Worm (Caenorhabditis elegans): Measurements from ENCODE around the gene nep-3.

Gene nep-3

DNA sequence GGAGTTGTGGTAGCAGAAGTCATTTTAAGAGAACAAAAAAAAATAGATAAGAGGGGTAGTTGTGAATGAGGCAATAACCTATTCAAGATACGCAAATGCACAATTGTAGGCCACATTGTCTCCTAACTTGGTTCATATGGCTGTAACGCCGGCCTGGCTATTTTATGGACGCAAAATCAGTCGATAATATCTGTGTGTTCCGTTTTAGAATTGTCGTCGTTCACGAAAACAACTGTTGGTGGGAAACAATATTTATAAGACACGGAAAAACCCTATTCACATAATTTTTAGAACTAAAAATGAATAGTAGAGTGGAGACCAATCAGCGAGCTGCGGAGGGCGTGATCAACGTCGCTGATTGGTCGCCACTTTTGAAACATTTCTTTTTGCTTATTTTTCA is 847 bp upstream of the nep-3 start, which contains the start of gene sdz-7:
Gene sdz-7, minus strand, starts transcription at position 101 of the 400 bp plus-strand sequence.
- TF ChIP-seq dpl-1 (GFP tag; optimal IDR thresholded peaks at IDR 0.05) (no peak), efl-3 (GFP tag; optimal IDR thresholded peaks at IDR 0.05) (no peak), sox-4 (tag; optimal IDR thresholded peaks at IDR 0.05) (no peak), fkh-4 (tag; optimal IDR thresholded peaks at IDR 0.05; ENCODE audit: borderline replicate concordance) (no peak), Y116A8C.19 (tag; optimal IDR thresholded peaks at IDR 0.05; ENCODE audit: borderline replicate concordance) (no peak), ceh-90 (tag; optimal IDR thresholded peaks at IDR 0.05) (no peak), rnt-1 (tag; optimal IDR thresholded peaks at IDR 0.05) (no peak), irx-1 (tag; optimal IDR thresholded peaks at IDR 0.05) (no peak), nhr-76 (tag; optimal IDR thresholded peaks at IDR 0.05) (no peak), F16B12.6 (tag; optimal IDR thresholded peaks at IDR 0.05) (no peak), lin-14 (GFP tag; optimal IDR thresholded peaks at IDR 0.05) (no peak), egl-27 (tag; optimal IDR thresholded peaks at IDR 0.05) (no peak), nhr-71 (tag; optimal IDR thresholded peaks at IDR 0.05) (no peak), unc-62 (GFP tag; optimal IDR thresholded peaks at IDR 0.05) (no peak)

DNA sequence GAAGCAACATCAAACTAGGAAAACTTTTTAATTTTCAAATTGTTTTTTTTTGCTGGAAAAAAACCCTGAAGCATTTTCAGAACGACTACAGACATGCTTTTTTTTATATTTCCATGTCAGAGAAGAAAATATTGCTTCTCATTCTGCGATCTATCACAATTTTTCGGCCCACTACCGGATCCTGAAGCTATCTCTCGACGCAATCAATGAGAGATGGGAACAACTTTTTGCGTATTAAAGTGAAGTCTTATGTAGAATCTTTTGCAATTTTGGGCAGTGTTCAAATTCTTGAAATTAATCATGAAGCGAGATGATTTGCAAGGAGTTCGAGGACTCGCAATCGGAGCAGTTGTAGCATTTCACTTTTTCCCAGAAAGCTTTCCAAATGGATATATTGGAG is 7.4 kb downstream of the nep-3 start, which contains the start of gene oac-10:
Gene oac-10, plus strand, starts transcription at position 301 of the 400 bp plus-strand sequence.
- no peak for TF ChIP-seq xbp-1 (tag; optimal IDR thresholded peaks at IDR 0.05)
- TF ChIP-seq lin-13 (GFP tag; optimal IDR thresholded peaks at IDR 0.05) = no peak

DNA sequence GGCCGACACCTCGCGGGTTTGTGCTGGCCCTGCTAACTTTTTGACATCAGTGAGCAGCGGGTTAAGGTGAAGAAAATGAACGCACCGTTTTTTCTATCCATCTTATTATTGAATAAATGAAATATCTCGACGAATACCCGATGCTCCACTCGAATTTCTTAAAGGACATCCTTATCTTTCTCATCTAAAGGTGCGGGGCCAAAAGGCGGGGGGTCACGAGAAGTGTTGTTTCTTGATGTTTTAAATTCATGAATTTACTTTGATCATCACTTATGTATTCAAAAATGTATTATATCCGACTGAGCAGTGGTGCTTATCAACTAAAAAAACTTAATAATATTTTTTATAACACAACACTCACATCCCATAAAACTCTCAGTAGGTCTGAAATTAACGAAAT is 12.4 kb downstream of the nep-3 start, which contains the start of gene nhr-261:
Gene nhr-261, minus strand, starts transcription at position 101 of the 400 bp plus-strand sequence.
- TF ChIP-seq hlh-4 (tag; optimal IDR thresholded peaks at IDR 0.05) (no peak), mab-9 (GFP tag; IDR thresholded peaks at IDR 0.05) (no peak), efl-1 (optimal IDR thresholded peaks at IDR 0.05) (no peak), efl-1 (GFP tag; optimal IDR thresholded peaks at IDR 0.05 in 1 of 2) (no peak), hlh-17 (GFP tag; optimal IDR thresholded peaks at IDR 0.05; ENCODE audit: borderline replicate concordance) (no peak), vab-15 (tag; optimal IDR thresholded peaks at IDR 0.05) (no peak), sup-37 (GFP tag; optimal IDR thresholded peaks at IDR 0.05) (no peak), lsy-2 (tag; optimal IDR thresholded peaks at IDR 0.05) (no peak), xbp-1 (tag; optimal IDR thresholded peaks at IDR 0.05) (no peak), nhr-84 (tag; optimal IDR thresholded peaks at IDR 0.05) (no peak), ceh-88 (GFP tag; IDR thresholded peaks at IDR 0.05) (no peak), F16B12.6 (tag; optimal IDR thresholded peaks at IDR 0.05) (no peak), pag-3 (tag; optimal IDR thresholded peaks at IDR 0.05; ENCODE audit: borderline replicate concordance, insufficient read depth) (no peak), dsc-1 (tag; optimal IDR thresholded peaks at IDR 0.05) (no peak), nhr-77 (tag; optimal IDR thresholded peaks at IDR 0.05) (no peak), egl-27 (tag; optimal IDR thresholded peaks at IDR 0.05) (no peak), pax-3 (tag; optimal IDR thresholded peaks at IDR 0.05) (no peak), lin-13 (GFP tag; optimal IDR thresholded peaks at IDR 0.05) (no peak), alr-1 (tag; optimal IDR thresholded peaks at IDR 0.05; ENCODE audit: borderline replicate concordance) (no peak), snpc-4 (tag; optimal IDR thresholded peaks at IDR 0.05) (no peak), C34B4.2 (tag; optimal IDR thresholded peaks at IDR 0.05) (no peak)

DNA sequence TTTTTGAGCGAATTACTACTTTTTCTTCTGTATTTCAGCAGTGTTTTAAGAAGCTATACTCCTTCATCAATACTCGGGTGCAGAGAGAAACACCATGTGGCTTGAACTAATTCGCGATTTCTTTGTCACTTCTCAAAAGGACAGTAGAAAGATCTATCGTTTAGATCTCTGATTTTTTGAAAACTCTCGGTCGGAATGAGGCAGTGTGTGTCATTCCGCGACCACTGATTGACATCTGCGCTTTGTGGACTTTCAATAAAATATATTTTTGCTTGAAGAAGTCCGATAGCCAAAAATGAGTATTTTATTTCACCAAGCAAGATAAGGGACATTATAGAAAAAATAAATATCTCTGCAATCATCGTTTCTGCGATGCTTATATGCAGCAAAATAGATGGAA is 15.0 kb downstream of the nep-3 start:
- no peak for TF ChIP-seq unc-130 (tag; optimal IDR thresholded peaks at IDR 0.05)
- TF ChIP-seq swsn-7 (tag; optimal IDR thresholded peaks at IDR 0.05) = no peak
- TF ChIP-seq F16B12.6 (tag; optimal IDR thresholded peaks at IDR 0.05) = no peak
- no peak for TF ChIP-seq tbx-2 (tag; optimal IDR thresholded peaks at IDR 0.05)
- no peak for TF ChIP-seq fkh-8 (tag; optimal IDR thresholded peaks at IDR 0.05)
- TF ChIP-seq mep-1 (tag; optimal IDR thresholded peaks at IDR 0.05) = no peak
- no peak for TF ChIP-seq jun-1 (tag; optimal IDR thresholded peaks at IDR 0.05)
- TF ChIP-seq aha-1 (tag; optimal IDR thresholded peaks at IDR 0.05) = no peak
- no peak for TF ChIP-seq nhr-47 (tag; optimal IDR thresholded peaks at IDR 0.05)
- no peak for TF ChIP-seq lin-14 (GFP tag; optimal IDR thresholded peaks at IDR 0.05)
- TF ChIP-seq hlh-4 (tag; optimal IDR thresholded peaks at IDR 0.05) = no peak
- no peak for TF ChIP-seq elt-2 (tag; optimal IDR thresholded peaks at IDR 0.05)
- no peak for TF ChIP-seq nhr-85 (tag)
- no peak for TF ChIP-seq vab-15 (tag; optimal IDR thresholded peaks at IDR 0.05)
